Worm (Caenorhabditis elegans) whole organism, L4 larva: ENCODE results near the gene rgs-2.

Experiments used
- F49E8.2 ChIP-seq: sonication (generic microtip); optimal IDR thresholded peaks from 2 replicates; lab custom pipeline; 2016; ENCODE audit warnings: missing compliant biosample characterization, mild to moderate bottlenecking, missing genetic modification characterization, borderline replicate concordance
- aha-1 ChIP-seq: fragments of 150-350 bp; peaks from one replicate; lab custom pipeline; 2014; ENCODE audit warnings: missing biosample characterization, missing genetic modification characterization
- ceh-82 ChIP-seq: sonication (generic microtip); optimal IDR thresholded peaks from 2 replicates; lab custom pipeline; 2017; ENCODE audit warnings: missing biosample characterization, missing genetic modification characterization
- cey-2 ChIP-seq: sonication (generic microtip); optimal IDR thresholded peaks from 3 replicates; lab custom pipeline; 2017; ENCODE audit warnings: missing genetic modification characterization, mild to moderate bottlenecking, missing compliant biosample characterization, antibody characterized with exemption, borderline replicate concordance; ENCODE audit not compliant: insufficient read depth
- mep-1 ChIP-seq: fragments of 150-350 bp; sonication (generic microtip); optimal IDR thresholded peaks from 3 replicates; lab custom pipeline; 2014; ENCODE audit warnings: missing biosample characterization, missing genetic modification characterization
- nhr-11 ChIP-seq: fragments of 150-350 bp; optimal IDR thresholded peaks from 2 replicates; lab custom pipeline; 2014; ENCODE audit warnings: missing biosample characterization, missing genetic modification characterization
- zag-1 ChIP-seq: fragments of 150-350 bp; optimal IDR thresholded peaks from 2 replicates; lab custom pipeline; 2014; ENCODE audit warnings: missing biosample characterization, missing genetic modification characterization
- zfp-2 ChIP-seq: sonication (generic microtip); optimal IDR thresholded peaks from 2 replicates; lab custom pipeline; 2016; ENCODE audit warnings: mild to moderate bottlenecking, missing genetic modification characterization, missing compliant biosample characterization
- zip-11 ChIP-seq: fragments of 200-800 bp; sonication (Bioruptor generic); IDR thresholded peaks from 2 replicates; pipeline ENCODE4 v1.3.6; 2022; ENCODE audit warnings: missing genetic modification characterization, missing compliant biosample characterization

- TF ChIP-seq F49E8.2 (no peak), mep-1 (tag; lab: Kevin White, UChicago) (no peak), zfp-2 (no peak), ceh-82 (no peak), nhr-11 (tag; lab: Kevin White, UChicago) (no peak), zag-1 (tag; lab: Kevin White, UChicago) (no peak), cey-2 (tag; lab: Kevin White, UChicago) (no peak), zip-11 (GFP tag; lab: Robert Waterston, UW) (no peak), aha-1 (tag; lab: Kevin White, UChicago) (no peak)
These were observed 41.6 kb downstream of the rgs-2 start for ce11 chrX:12754043-12754442.
